Worm (Caenorhabditis elegans): ENCODE data around the gene pgp-3.

DNA sequence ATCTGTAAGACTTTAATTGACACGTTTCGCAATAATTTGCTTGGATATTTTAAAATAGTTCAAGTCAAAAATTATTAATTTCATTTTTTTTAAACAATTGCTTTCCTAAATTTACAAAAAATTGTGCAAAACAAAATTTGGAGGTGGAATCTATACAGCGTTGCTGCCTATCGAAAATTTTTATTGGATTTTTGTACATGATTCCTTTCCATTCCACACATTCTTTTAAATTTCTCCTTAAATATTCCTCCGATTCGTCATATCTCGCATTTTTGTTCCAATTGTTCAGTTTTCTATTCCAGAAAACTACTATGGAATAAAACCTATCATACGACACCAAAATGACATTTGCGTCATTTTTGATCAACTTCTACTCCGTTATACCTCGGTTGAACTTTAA is 16.5 kb downstream of the pgp-3 start, which contains the start of gene ttyh-1:
- TF ChIP-seq tbx-7 (tag; optimal IDR thresholded peaks at IDR 0.05) (no peak), syd-9 (tag; optimal IDR thresholded peaks at IDR 0.05) (no peak), ceh-14 (tag; optimal IDR thresholded peaks at IDR 0.05) (no peak)

All from whole organism, late embryonic.